Fruit fly (Drosophila melanogaster): ENCODE data around the gene CG17646.

The CG17646 gene

dm6 chr2L:1732189-1732588 lies at the start of gene CG17646, which contains the start of gene CG17652:
Gene CG17646 (plus strand): TSS chr2L:1732524.
Gene CG17652 (minus strand): TSS chr2L:1732356.
- TF ChIP-seq psq (optimal IDR thresholded peaks at IDR 0.05) = no peak
- TF ChIP-seq usp (GFP tag; optimal IDR thresholded peaks at IDR 0.05) = no peak
- no peak for TF ChIP-seq Dll (optimal IDR thresholded peaks at IDR 0.05)
- TF ChIP-seq CG8478 (optimal IDR thresholded peaks at IDR 0.05) = no peak
- no peak for TF ChIP-seq EcR (GFP tag; optimal IDR thresholded peaks at IDR 0.05)
- TF ChIP-seq pan (optimal IDR thresholded peaks at IDR 0.05) = no peak

- no peak for TF ChIP-seq CG8478 (optimal IDR thresholded peaks at IDR 0.05)
- no peak for TF ChIP-seq usp (GFP tag; optimal IDR thresholded peaks at IDR 0.05)
- TF ChIP-seq EcR (GFP tag; optimal IDR thresholded peaks at IDR 0.05) = no peak
- no peak for TF ChIP-seq pan (optimal IDR thresholded peaks at IDR 0.05)
- TF ChIP-seq Dll (optimal IDR thresholded peaks at IDR 0.05) = no peak
- TF ChIP-seq psq (optimal IDR thresholded peaks at IDR 0.05) = no peak
Measured at dm6 chr2L:1692857-1693256, 39.5 kb upstream of the CG17646 start.

- TF ChIP-seq CG8478 (optimal IDR thresholded peaks at IDR 0.05) (no peak), psq (optimal IDR thresholded peaks at IDR 0.05) (no peak), usp (GFP tag; optimal IDR thresholded peaks at IDR 0.05) (no peak), pan (optimal IDR thresholded peaks at IDR 0.05) (no peak), Dll (optimal IDR thresholded peaks at IDR 0.05) (no peak), EcR (GFP tag; optimal IDR thresholded peaks at IDR 0.05) (no peak)
Measured at dm6 chr2L:1696269-1696668, 36.1 kb upstream of the CG17646 start.

dm6 chr2L:1704746-1705145 lies 27.6 kb upstream of the CG17646 start, which contains the start of gene cpb:
Gene cpb (plus strand): TSS chr2L:1704902.
- TF ChIP-seq Dll (optimal IDR thresholded peaks at IDR 0.05) (no peak), pan (optimal IDR thresholded peaks at IDR 0.05) (no peak), psq (optimal IDR thresholded peaks at IDR 0.05) (no peak), usp (GFP tag; optimal IDR thresholded peaks at IDR 0.05) (no peak), CG8478 (optimal IDR thresholded peaks at IDR 0.05) (no peak), EcR (GFP tag; optimal IDR thresholded peaks at IDR 0.05) (no peak)

dm6 chr2L:1706961-1707360 lies 25.4 kb upstream of the CG17646 start:
- TF ChIP-seq usp (GFP tag; optimal IDR thresholded peaks at IDR 0.05) (no peak), EcR (GFP tag; optimal IDR thresholded peaks at IDR 0.05) (no peak), psq (optimal IDR thresholded peaks at IDR 0.05) (no peak), Dll (optimal IDR thresholded peaks at IDR 0.05) (no peak), pan (optimal IDR thresholded peaks at IDR 0.05) (no peak), CG8478 (optimal IDR thresholded peaks at IDR 0.05) (no peak)

- TF ChIP-seq CG8478 (optimal IDR thresholded peaks at IDR 0.05) (no peak), usp (GFP tag; optimal IDR thresholded peaks at IDR 0.05) (no peak), Dll (optimal IDR thresholded peaks at IDR 0.05) (no peak), psq (optimal IDR thresholded peaks at IDR 0.05) (no peak), EcR (GFP tag; optimal IDR thresholded peaks at IDR 0.05) (no peak), pan (optimal IDR thresholded peaks at IDR 0.05) (no peak)
Measured at dm6 chr2L:1708110-1708509, 24.2 kb upstream of the CG17646 start.

- TF ChIP-seq usp (GFP tag; optimal IDR thresholded peaks at IDR 0.05) = no peak
Measured at dm6 chr2L:1709316-1709715, 23.0 kb upstream of the CG17646 start.

- TF ChIP-seq usp (GFP tag; optimal IDR thresholded peaks at IDR 0.05) (no peak), psq (optimal IDR thresholded peaks at IDR 0.05) (no peak), Dll (optimal IDR thresholded peaks at IDR 0.05) (no peak), CG8478 (optimal IDR thresholded peaks at IDR 0.05) (no peak)
Measured at dm6 chr2L:1710224-1710623, 22.1 kb upstream of the CG17646 start, which contains the start of the genes CG17660 and mRpL48. Gene CG17660 (minus strand): TSS chr2L:1710421. Gene mRpL48 (plus strand): TSS chr2L:1710462.

- TF ChIP-seq psq (optimal IDR thresholded peaks at IDR 0.05) = no peak
Measured at dm6 chr2L:1715699-1716333, 16.5 kb upstream of the CG17646 start, which contains the start of gene frtz. Gene frtz (minus strand): TSS chr2L:1715851.

- TF ChIP-seq pan (optimal IDR thresholded peaks at IDR 0.05) = no peak
Measured at dm6 chr2L:1717247-1717646, 15.1 kb upstream of the CG17646 start.

- TF ChIP-seq pan (optimal IDR thresholded peaks at IDR 0.05) (no peak), usp (GFP tag; optimal IDR thresholded peaks at IDR 0.05) (no peak), EcR (GFP tag; optimal IDR thresholded peaks at IDR 0.05) (no peak)
Measured at dm6 chr2L:1719971-1720370, 12.4 kb upstream of the CG17646 start.

dm6 chr2L:1720846-1721506 lies 11.3 kb upstream of the CG17646 start:
- TF ChIP-seq usp (GFP tag; optimal IDR thresholded peaks at IDR 0.05) = no peak
- no peak for TF ChIP-seq Dll (optimal IDR thresholded peaks at IDR 0.05)
- TF ChIP-seq pan (optimal IDR thresholded peaks at IDR 0.05) = no peak
- TF ChIP-seq psq (optimal IDR thresholded peaks at IDR 0.05) = no peak
- TF ChIP-seq EcR (GFP tag; optimal IDR thresholded peaks at IDR 0.05) = no peak
- no peak for TF ChIP-seq CG8478 (optimal IDR thresholded peaks at IDR 0.05)

dm6 chr2L:1722260-1722659 lies 10.1 kb upstream of the CG17646 start:
- TF ChIP-seq pan (optimal IDR thresholded peaks at IDR 0.05) (no peak), psq (optimal IDR thresholded peaks at IDR 0.05) (no peak), CG8478 (optimal IDR thresholded peaks at IDR 0.05) (no peak), Dll (optimal IDR thresholded peaks at IDR 0.05) (no peak), EcR (GFP tag; optimal IDR thresholded peaks at IDR 0.05) (no peak), usp (GFP tag; optimal IDR thresholded peaks at IDR 0.05) (no peak)
